Fruit fly (Drosophila melanogaster): ENCODE measurements around the gene fru.

DNA sequence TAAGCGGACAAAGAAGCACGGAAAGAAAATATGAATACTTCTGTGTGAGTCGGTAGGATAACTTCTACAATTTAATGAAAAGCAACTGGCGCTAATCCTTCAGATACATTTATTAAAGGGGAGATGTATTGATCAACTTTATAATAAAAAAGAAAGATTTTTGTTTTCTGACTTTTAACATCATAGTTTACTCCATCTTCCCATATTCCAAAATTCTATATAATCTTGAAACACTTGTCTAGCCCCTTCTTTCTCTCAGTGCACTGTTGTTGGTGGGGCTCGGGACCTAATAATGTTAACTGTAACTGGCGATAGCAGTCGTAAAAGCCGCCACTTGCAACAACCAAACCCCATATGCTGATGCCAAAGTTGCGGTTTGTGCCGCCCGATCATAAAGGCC lies 53.5 kb downstream of the fru start:
- TF ChIP-seq pan (optimal IDR thresholded peaks at IDR 0.05) (no peak), EcR (GFP tag; optimal IDR thresholded peaks at IDR 0.05) (no peak), usp (GFP tag; optimal IDR thresholded peaks at IDR 0.05) (no peak), CG8478 (optimal IDR thresholded peaks at IDR 0.05) (no peak), Dll (optimal IDR thresholded peaks at IDR 0.05) (no peak)

All from whole organism.